4 fruit fly cellular contexts compared by ENCODE assay signal in the genomic region with DNA sequence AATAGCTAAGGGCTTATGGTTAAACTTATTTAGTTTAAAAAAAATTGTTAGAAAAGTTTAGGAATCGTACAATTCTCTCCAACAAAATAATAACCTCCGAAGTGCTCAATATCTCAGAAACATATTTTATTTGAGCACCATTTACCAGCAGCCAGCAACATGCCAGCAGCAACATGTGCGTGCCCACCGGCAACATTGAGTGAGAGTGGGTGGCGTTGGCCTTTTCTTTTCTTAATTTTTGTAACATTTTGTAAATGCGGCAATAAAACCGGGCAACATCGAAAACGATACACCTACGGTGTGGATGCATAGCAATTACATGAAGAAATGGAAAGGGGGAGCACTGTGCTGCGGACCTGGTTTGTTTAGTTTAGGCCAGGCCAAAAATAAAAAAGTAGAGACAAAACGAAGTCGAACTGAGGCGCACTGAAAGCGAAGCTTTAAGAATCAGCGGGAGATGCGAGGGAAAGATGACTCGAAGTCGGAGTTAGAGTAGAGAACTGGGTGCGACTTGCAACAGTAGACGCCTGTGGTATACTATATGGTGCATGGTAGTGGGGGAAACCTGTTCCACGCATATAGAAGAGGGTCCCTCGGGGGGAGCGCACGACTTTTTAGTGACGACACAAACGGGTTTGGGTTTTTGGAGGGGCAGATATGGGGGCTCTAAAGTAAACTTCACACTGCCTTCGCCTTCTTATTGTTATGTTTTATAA.
TF ChIP-seq lines count a peak whose summit lies in the region.

No protein-coding gene starts in this region.

- no peak for TF ChIP-seq CTCF in whole organism, embryonic (GFP tag; optimal IDR thresholded peaks at IDR 0.05; lab: Kevin White, UChicago)

TF ChIP-seq in whole organism, embryonic, 481 proteins besides CTCF, POLR2A, EP300 and RAD21 (continues in another document):
- peak; percentile 76; the same call in 2 of the 3 replicates for TF ChIP-seq CG6175 (GFP tag; IDR thresholded peaks at IDR 0.05; lab: Robert Waterston, UW)
- TF ChIP-seq hb (GFP tag; IDR thresholded peaks at IDR 0.05; lab: Robert Waterston, UW; ENCODE audit: partially characterized antibody): no peak
- TF ChIP-seq sens-2 (GFP tag; IDR thresholded peaks at IDR 0.05; lab: Robert Waterston, UW): no peak
- TF ChIP-seq CG2199 (GFP tag; IDR thresholded peaks at IDR 0.05; lab: Robert Waterston, UW): peak; percentile 92; the same call in 2 of the 3 replicates
- peak; percentile 98 for TF ChIP-seq CG11504 (tag; optimal IDR thresholded peaks at IDR 0.05; lab: Kevin White, UChicago)
- TF ChIP-seq Hmr (GFP tag; optimal IDR thresholded peaks at IDR 0.05; lab: Kevin White, UChicago): no peak
- TF ChIP-seq BtbVII (GFP tag; optimal IDR thresholded peaks at IDR 0.05; lab: Kevin White, UChicago): peak; percentile 33
- no peak for TF ChIP-seq Dad (GFP tag; optimal IDR thresholded peaks at IDR 0.05; lab: Kevin White, UChicago)
- peak; percentile 91 for TF ChIP-seq z (GFP tag; IDR thresholded peaks at IDR 0.05; lab: Robert Waterston, UW)
- no peak for TF ChIP-seq lov (optimal IDR thresholded peaks at IDR 0.05; lab: Kevin White, UChicago)
- TF ChIP-seq lov (GFP tag; IDR thresholded peaks at IDR 0.05; lab: Robert Waterston, UW): 0 out of 3 replicates have a peak, but pooled peaks have one; percentile 58
- TF ChIP-seq Blimp-1 (GFP tag; optimal IDR thresholded peaks at IDR 0.05; lab: Kevin White, UChicago): peak; percentile 52
- TF ChIP-seq abd-A (tag; optimal IDR thresholded peaks at IDR 0.05; lab: Kevin White, UChicago): peak; percentile 9
- TF ChIP-seq pros (GFP tag; optimal IDR thresholded peaks at IDR 0.05; lab: Kevin White, UChicago): peak; percentile 81
- TF ChIP-seq tup (GFP tag; optimal IDR thresholded peaks at IDR 0.05; lab: Kevin White, UChicago): no peak
- TF ChIP-seq CG15696 (tag; optimal IDR thresholded peaks at IDR 0.05; lab: Kevin White, UChicago): no peak
- peak; percentile 39 for TF ChIP-seq CG12769 (tag; optimal IDR thresholded peaks at IDR 0.05; lab: Kevin White, UChicago)
- peak; percentile 95 for TF ChIP-seq kni (GFP tag; optimal IDR thresholded peaks at IDR 0.05; lab: Kevin White, UChicago)
- no peak for TF ChIP-seq tin (GFP tag; optimal IDR thresholded peaks at IDR 0.05; lab: Kevin White, UChicago)
- no peak for TF ChIP-seq pfk (GFP tag; optimal IDR thresholded peaks at IDR 0.05; lab: Kevin White, UChicago)

TF ChIP-seq in whole organism, prepupa, 60 proteins besides CTCF, POLR2A, EP300 and RAD21:
- peak; percentile 15 for TF ChIP-seq Eip78C (GFP tag; lab: Kevin White, UChicago)
- peak; percentile 25 for TF ChIP-seq svp (GFP tag; lab: Kevin White, UChicago)
- peak; percentile 33 for TF ChIP-seq fkh (GFP tag; optimal IDR thresholded peaks at IDR 0.05; lab: Kevin White, UChicago)
- no peak for TF ChIP-seq CG6276 (GFP tag; optimal IDR thresholded peaks at IDR 0.05; lab: Kevin White, UChicago)
- no peak for TF ChIP-seq Ets21C (GFP tag; optimal IDR thresholded peaks at IDR 0.05; lab: Kevin White, UChicago)
- TF ChIP-seq Lpt (GFP tag; optimal IDR thresholded peaks at IDR 0.05; lab: Kevin White, UChicago): peak; percentile 8
- TF ChIP-seq spab (GFP tag; optimal IDR thresholded peaks at IDR 0.05; lab: Kevin White, UChicago): no peak
- no peak for TF ChIP-seq CG11902 (GFP tag; optimal IDR thresholded peaks at IDR 0.05; lab: Kevin White, UChicago)
- TF ChIP-seq CG4318 (GFP tag; optimal IDR thresholded peaks at IDR 0.05; lab: Kevin White, UChicago): no peak

TF ChIP-seq in whole organism, pupa, 21 proteins besides CTCF, POLR2A, EP300 and RAD21:
- TF ChIP-seq EcR (GFP tag; optimal IDR thresholded peaks at IDR 0.05; lab: Kevin White, UChicago): peak; percentile 36
- peak; percentile 9 for TF ChIP-seq gl (tag; optimal IDR thresholded peaks at IDR 0.05; lab: Kevin White, UChicago)
- TF ChIP-seq CG17806 (tag; optimal IDR thresholded peaks at IDR 0.05; lab: Kevin White, UChicago): no peak

TF ChIP-seq in whole organism, wandering third instar larva, 38 proteins besides CTCF, POLR2A, EP300 and RAD21:
- peak; percentile 86 for TF ChIP-seq Dif (GFP tag; optimal IDR thresholded peaks at IDR 0.05; lab: Kevin White, UChicago; ENCODE audit: partially characterized antibody)
- TF ChIP-seq CrebA (GFP tag; optimal IDR thresholded peaks at IDR 0.05; lab: Kevin White, UChicago; ENCODE audit: borderline replicate concordance): peak; percentile 53
- TF ChIP-seq dsf (GFP tag; optimal IDR thresholded peaks at IDR 0.05; lab: Kevin White, UChicago; ENCODE audit: borderline replicate concordance): no peak
- no peak for TF ChIP-seq dmrt93B (GFP tag; optimal IDR thresholded peaks at IDR 0.05; lab: Kevin White, UChicago)
- no peak for TF ChIP-seq sv (GFP tag; optimal IDR thresholded peaks at IDR 0.05; lab: Kevin White, UChicago)
- TF ChIP-seq lola (GFP tag; optimal IDR thresholded peaks at IDR 0.05; lab: Kevin White, UChicago): no peak
- TF ChIP-seq dl (GFP tag; optimal IDR thresholded peaks at IDR 0.05; lab: Kevin White, UChicago; ENCODE audit: insufficient read depth in 1 of 2, partially characterized antibody in 2 of 2): peak in 1 of 2 experiments; percentile 74
- TF ChIP-seq rgr (GFP tag; optimal IDR thresholded peaks at IDR 0.05; lab: Kevin White, UChicago): no peak
- TF ChIP-seq Myc (optimal IDR thresholded peaks at IDR 0.05; lab: Kevin White, UChicago): no peak
- TF ChIP-seq Mio (GFP tag; optimal IDR thresholded peaks at IDR 0.05; lab: Kevin White, UChicago): no peak
- TF ChIP-seq Sp1 (GFP tag; optimal IDR thresholded peaks at IDR 0.05; lab: Kevin White, UChicago): no peak
- TF ChIP-seq foxo (GFP tag; optimal IDR thresholded peaks at IDR 0.05; lab: Kevin White, UChicago): no peak
- TF ChIP-seq OdsH (GFP tag; optimal IDR thresholded peaks at IDR 0.05; lab: Kevin White, UChicago): no peak
- no peak for TF ChIP-seq fru (GFP tag; optimal IDR thresholded peaks at IDR 0.05; lab: Kevin White, UChicago)
- TF ChIP-seq Dfd (GFP tag; optimal IDR thresholded peaks at IDR 0.05; lab: Kevin White, UChicago): no peak
- TF ChIP-seq tai (GFP tag; optimal IDR thresholded peaks at IDR 0.05; lab: Kevin White, UChicago): no peak
- peak; percentile 88 for TF ChIP-seq Vsx2 (GFP tag; optimal IDR thresholded peaks at IDR 0.05; lab: Kevin White, UChicago; ENCODE audit: partially characterized antibody)
- no peak for TF ChIP-seq woc (GFP tag; optimal IDR thresholded peaks at IDR 0.05; lab: Kevin White, UChicago)
- TF ChIP-seq jim (GFP tag; optimal IDR thresholded peaks at IDR 0.05; lab: Kevin White, UChicago): no peak
- TF ChIP-seq usp (GFP tag; optimal IDR thresholded peaks at IDR 0.05; lab: Kevin White, UChicago): no peak
- no peak for TF ChIP-seq Abd-B (GFP tag; optimal IDR thresholded peaks at IDR 0.05; lab: Kevin White, UChicago)
- no peak for TF ChIP-seq br (GFP tag; optimal IDR thresholded peaks at IDR 0.05; lab: Kevin White, UChicago)
- no peak for TF ChIP-seq GATAd (GFP tag; optimal IDR thresholded peaks at IDR 0.05; lab: Kevin White, UChicago)
- no peak for TF ChIP-seq Hnf4 (GFP tag; optimal IDR thresholded peaks at IDR 0.05; lab: Kevin White, UChicago)
- no peak for TF ChIP-seq brk (GFP tag; optimal IDR thresholded peaks at IDR 0.05; lab: Kevin White, UChicago)
